Worm (Caenorhabditis elegans) whole organism, mixed stage, embryonic: ENCODE results near the gene str-6.
"Not testable (repeated sequence)": the region's sequence is repeated elsewhere in the genome, so short reads cannot be mapped to it uniquely, and the experiment has no call there.

Experiments used
- M03D4.4 ChIP-seq: sonication (generic microtip); optimal IDR thresholded peaks from 2 replicates; lab custom pipeline; 2017; ENCODE audit warnings: mild to moderate bottlenecking, missing genetic modification characterization, missing compliant biosample characterization
- blmp-1 ChIP-seq: fragments of 150-350 bp; optimal IDR thresholded peaks from 2 replicates; lab custom pipeline; 2014; ENCODE audit warnings: missing biosample characterization, missing genetic modification characterization
- ceh-39 ChIP-seq: fragments of 150-350 bp; optimal IDR thresholded peaks from 2 replicates; lab custom pipeline; 2014; ENCODE audit warnings: missing biosample characterization, missing genetic modification characterization
- ceh-43 ChIP-seq: fragments of 200-800 bp; sonication (Bioruptor generic); optimal IDR thresholded peaks from 2 replicates; lab custom pipeline; 2018; ENCODE audit warnings: mild to moderate bottlenecking, missing genetic modification characterization, moderate library complexity, missing compliant biosample characterization
- ceh-83 ChIP-seq: fragments of 200-800 bp; sonication (Bioruptor generic); optimal IDR thresholded peaks from 2 replicates; lab custom pipeline; 2018; ENCODE audit warnings: mild to moderate bottlenecking, missing genetic modification characterization, missing compliant biosample characterization
- ces-1 ChIP-seq: fragments of 150-350 bp; optimal IDR thresholded peaks from 2 replicates; lab custom pipeline; 2014; ENCODE audit warnings: missing biosample characterization, missing genetic modification reagents, missing genetic modification characterization
- cnd-1 ChIP-seq: fragments of 200-800 bp; sonication (Bioruptor generic); optimal IDR thresholded peaks from 2 replicates; lab custom pipeline; 2018; ENCODE audit warnings: mild to moderate bottlenecking, missing genetic modification characterization, missing compliant biosample characterization
- drap-1 ChIP-seq: fragments of 200-800 bp; sonication (Bioruptor generic); optimal IDR thresholded peaks from 3 replicates; lab custom pipeline; 2018; ENCODE audit warnings: mild to moderate bottlenecking, missing genetic modification characterization, missing compliant biosample characterization
- elt-1 ChIP-seq: sonication (generic microtip); optimal IDR thresholded peaks from 2 replicates; lab custom pipeline; 2017; ENCODE audit warnings: missing genetic modification characterization, mild to moderate bottlenecking, missing compliant biosample characterization, antibody characterized with exemption, moderate library complexity, borderline replicate concordance; ENCODE audit not compliant: insufficient read depth
- elt-3 ChIP-seq: fragments of 150-350 bp; optimal IDR thresholded peaks from 2 replicates; lab custom pipeline; 2014; ENCODE audit warnings: missing biosample characterization, missing genetic modification characterization
- flh-1 ChIP-seq: fragments of 200-800 bp; sonication (Bioruptor generic); optimal IDR thresholded peaks from 2 replicates; lab custom pipeline; 2018; ENCODE audit warnings: mild to moderate bottlenecking, missing genetic modification characterization, moderate library complexity, missing compliant biosample characterization
- ham-2 ChIP-seq: fragments of 200-800 bp; sonication (Bioruptor generic); optimal IDR thresholded peaks from 2 replicates; lab custom pipeline; 2018; ENCODE audit warnings: mild to moderate bottlenecking, missing genetic modification characterization, missing compliant biosample characterization
- hlh-1 ChIP-seq: fragments of 150-350 bp; optimal IDR thresholded peaks from 2 replicates; lab custom pipeline; 2014; ENCODE audit warnings: missing biosample characterization, missing genetic modification reagents, missing genetic modification characterization
- lin-13 ChIP-seq: fragments of 150-350 bp; optimal IDR thresholded peaks from 2 replicates; lab custom pipeline; 2014; ENCODE audit warnings: missing biosample characterization, missing genetic modification characterization
- lsy-2 ChIP-seq: fragments of 150-350 bp; optimal IDR thresholded peaks from 2 replicates; lab custom pipeline; 2014; ENCODE audit warnings: missing biosample characterization, missing genetic modification characterization
- mab-5 ChIP-seq: fragments of 150-350 bp; optimal IDR thresholded peaks from 2 replicates; lab custom pipeline; 2014; ENCODE audit warnings: missing biosample characterization, missing genetic modification characterization
- mep-1 ChIP-seq: fragments of 150-350 bp; optimal IDR thresholded peaks from 2 replicates; lab custom pipeline; 2017; ENCODE audit warnings: missing biosample characterization, missing genetic modification reagents, missing genetic modification characterization, inconsistent platforms
- mls-2 ChIP-seq: sonication (generic microtip); optimal IDR thresholded peaks from 2 replicates; lab custom pipeline; 2016; ENCODE audit warnings: mild to moderate bottlenecking, missing genetic modification characterization, moderate library complexity, missing compliant biosample characterization
- nhr-12 ChIP-seq: fragments of 150-350 bp; optimal IDR thresholded peaks from 2 replicates; lab custom pipeline; 2014; ENCODE audit warnings: missing biosample characterization, missing genetic modification characterization
- nhr-2 ChIP-seq: fragments of 150-350 bp; optimal IDR thresholded peaks from 2 replicates; lab custom pipeline; 2014; ENCODE audit warnings: missing biosample characterization, missing genetic modification characterization
- nhr-237 ChIP-seq: fragments of 150-350 bp; optimal IDR thresholded peaks from 2 replicates; lab custom pipeline; 2014; ENCODE audit warnings: missing biosample characterization, missing genetic modification characterization
- nhr-28 ChIP-seq: fragments of 150-350 bp; optimal IDR thresholded peaks from 2 replicates; lab custom pipeline; 2014; ENCODE audit warnings: missing biosample characterization, missing genetic modification characterization
- pha-4 ChIP-seq: fragments of 150-350 bp; optimal IDR thresholded peaks from 2 replicates; lab custom pipeline; 2018; ENCODE audit warnings: missing biosample characterization, missing genetic modification reagents, missing genetic modification characterization
- sem-2 ChIP-seq: fragments of 200-800 bp; sonication (Bioruptor generic); optimal IDR thresholded peaks from 2 replicates; lab custom pipeline; 2018; ENCODE audit warnings: mild to moderate bottlenecking, missing genetic modification characterization, missing compliant biosample characterization
- sptf-1 ChIP-seq: sonication (generic microtip); optimal IDR thresholded peaks from 2 replicates; lab custom pipeline; 2017; ENCODE audit warnings: mild to moderate bottlenecking, missing genetic modification characterization, moderate library complexity, missing compliant biosample characterization
- tbx-8 ChIP-seq: fragments of 200-800 bp; sonication (Bioruptor generic); optimal IDR thresholded peaks from 2 replicates; lab custom pipeline; 2018; ENCODE audit warnings: mild to moderate bottlenecking, missing genetic modification characterization, moderate library complexity, missing compliant biosample characterization
- unc-120 ChIP-seq: sonication (generic microtip); optimal IDR thresholded peaks from 2 replicates; lab custom pipeline; 2017; ENCODE audit warnings: missing genetic modification characterization, missing compliant biosample characterization; ENCODE audit not compliant: poor library complexity, severe bottlenecking
- unc-39 ChIP-seq: fragments of 150-350 bp; optimal IDR thresholded peaks from 2 replicates; lab custom pipeline; 2014; ENCODE audit warnings: missing biosample characterization, missing genetic modification characterization
- unc-62 ChIP-seq: fragments of 150-350 bp; optimal IDR thresholded peaks from 2 replicates; lab custom pipeline; 2014; ENCODE audit warnings: missing biosample characterization, missing genetic modification reagents, missing genetic modification characterization
- zip-8 ChIP-seq: fragments of 150-350 bp; optimal IDR thresholded peaks from 2 replicates; lab custom pipeline; 2014; ENCODE audit warnings: missing biosample characterization, missing genetic modification characterization

Gene str-6

DNA sequence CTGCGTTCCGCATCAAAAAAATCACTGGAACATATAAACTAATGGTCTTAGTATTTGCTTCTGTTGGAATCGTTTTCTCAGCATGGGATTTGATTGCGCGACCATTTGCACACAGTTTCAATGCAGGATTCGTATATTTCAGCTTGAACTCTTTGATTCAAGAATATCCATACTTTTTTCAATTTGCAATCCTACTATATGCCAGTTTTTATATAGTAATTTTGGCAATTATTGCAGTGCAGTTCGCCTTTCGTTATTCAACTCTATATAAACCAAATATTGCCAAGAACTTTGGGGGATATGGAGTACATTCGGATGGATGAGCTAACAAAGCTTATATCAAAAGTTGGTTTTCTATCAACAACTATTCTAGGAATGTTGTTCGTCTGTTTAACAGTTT, 2.9 kb upstream of the str-6 start, which contains the start of gene str-5:
str-5 (plus strand) TSS at position 301 of the 400 bp plus-strand sequence.
- TF ChIP-seq ham-2; pha-4; ceh-83 (GFP tag; lab: Kevin White, UChicago): not testable (repeated sequence)

DNA sequence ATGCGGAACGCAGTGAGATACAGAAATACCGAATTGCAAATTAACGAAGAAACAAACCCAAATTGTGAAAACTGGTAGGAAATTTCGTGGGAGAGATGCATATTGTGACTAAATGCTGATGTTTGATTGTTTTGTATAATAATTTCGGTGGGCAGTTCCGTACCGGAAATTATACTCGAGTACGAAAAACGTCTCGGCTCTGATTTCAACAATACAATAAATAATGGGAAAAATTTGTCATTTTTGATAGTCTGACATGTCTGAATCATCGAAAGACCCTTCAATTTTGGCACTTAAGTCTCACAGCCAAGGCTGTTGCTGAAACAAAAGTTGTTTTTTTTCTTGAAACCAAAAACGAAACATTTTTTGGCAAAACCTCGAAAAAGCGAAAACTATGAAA, 2.0 kb upstream of the str-6 start, which contains the start of gene str-43:
str-43 (minus strand) TSS at position 101 of the 400 bp plus-strand sequence.
- TF ChIP-seq mab-5 (tag; lab: Kevin White, UChicago) (no peak), pha-4 (no peak), lin-13 (tag; lab: Kevin White, UChicago) (no peak)

DNA sequence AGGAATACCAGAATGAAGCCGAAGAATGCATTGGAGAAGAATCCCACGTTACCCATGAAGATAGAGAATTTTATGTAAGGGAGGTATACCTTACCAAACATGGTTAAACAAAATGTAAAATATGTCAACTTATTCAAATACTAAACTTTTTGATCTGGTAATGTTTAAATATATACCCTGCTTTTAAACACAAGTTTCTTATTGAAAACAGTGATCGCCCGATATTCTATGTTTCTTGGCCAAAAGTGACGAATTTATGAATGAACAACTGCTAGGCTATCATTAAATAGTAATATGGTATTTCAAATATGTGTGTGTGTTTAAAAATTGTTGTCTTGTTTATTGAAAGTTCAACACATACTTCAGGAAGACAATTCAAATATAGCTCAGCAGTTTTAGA, 1.7 kb downstream of the str-6 start, which contains the start of gene T23D5.8:
T23D5.8 (minus strand) TSS at position 101 of the 400 bp plus-strand sequence.
- not testable (repeated sequence) for TF ChIP-seq tbx-8; blmp-1 (tag; lab: Kevin White, UChicago); lsy-2 (tag; lab: Kevin White, UChicago)

DNA sequence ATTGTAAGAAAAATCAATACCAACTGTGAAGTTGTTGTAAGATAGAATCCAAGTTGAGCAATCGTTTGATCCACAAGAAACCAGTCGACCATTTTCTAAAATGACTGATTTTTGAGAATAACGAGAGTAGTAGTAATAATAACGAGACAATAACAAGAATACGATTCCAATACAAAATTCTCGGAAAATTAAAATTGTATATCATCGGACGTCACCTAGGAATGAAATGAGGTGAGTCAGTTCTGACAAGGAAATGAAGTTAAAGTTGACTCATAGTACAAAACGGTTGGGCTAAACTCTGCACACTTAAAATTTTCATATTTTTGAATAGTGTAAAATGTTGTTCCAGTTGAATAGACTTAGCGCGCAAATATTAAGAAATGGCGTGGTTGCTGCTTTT, 5.7 kb downstream of the str-6 start, which contains the start of gene str-19:
str-19 (minus strand) TSS at position 101 of the 400 bp plus-strand sequence.
- TF ChIP-seq lin-13 (tag; lab: Kevin White, UChicago); elt-1; ham-2: not testable (repeated sequence)

DNA sequence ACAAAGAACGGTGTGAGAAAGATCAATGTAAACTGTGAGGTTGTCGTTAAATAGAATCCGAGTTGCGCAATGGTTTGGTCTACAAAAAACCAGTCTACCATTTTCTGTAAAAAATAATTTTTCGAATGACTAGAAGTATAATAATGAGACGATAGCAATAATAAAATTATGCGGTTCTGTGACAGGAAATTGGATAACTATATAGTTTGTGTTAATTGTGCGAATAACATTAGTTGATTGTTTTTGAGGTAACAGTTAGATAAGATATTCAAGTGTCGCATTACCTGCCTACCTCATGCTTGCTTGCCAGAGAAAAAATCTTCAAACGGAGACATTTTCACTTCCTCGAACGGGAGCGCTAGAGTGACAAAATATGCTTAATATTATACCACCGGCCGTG, 8.2 kb downstream of the str-6 start, which contains the start of gene str-18:
str-18 (minus strand) TSS at position 101 of the 400 bp plus-strand sequence.
- TF ChIP-seq ces-1 (GFP tag; lab: Kevin White, UChicago) (no peak), unc-39 (no peak), unc-120 (tag; lab: Kevin White, UChicago) (no peak), elt-3 (no peak), ceh-43 (GFP tag; lab: Kevin White, UChicago) (no peak), sptf-1 (tag; lab: Kevin White, UChicago) (no peak), nhr-28 (tag; lab: Kevin White, UChicago) (no peak), lin-13 (tag; lab: Kevin White, UChicago) (no peak), zip-8 (tag; lab: Kevin White, UChicago) (no peak), ceh-39 (tag; lab: Kevin White, UChicago) (no peak), elt-1 (no peak)

DNA sequence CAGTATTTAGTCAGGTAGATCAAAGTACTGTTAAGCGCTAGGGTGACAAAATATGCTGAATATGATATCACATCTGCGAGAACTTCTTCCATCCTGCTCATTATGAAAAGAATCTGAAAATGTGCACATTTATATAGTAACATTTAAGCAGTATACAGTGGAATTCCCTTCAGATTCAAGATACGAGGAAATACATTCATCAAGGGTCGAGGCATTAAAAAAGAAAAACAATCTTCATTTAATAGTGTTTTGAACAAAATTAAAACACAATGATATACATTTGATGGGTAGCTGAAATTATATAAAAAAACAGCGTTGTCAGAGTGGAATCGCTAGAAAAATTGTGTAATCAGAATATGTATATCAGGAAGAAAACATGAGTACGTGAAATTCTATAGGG, 14.3 kb downstream of the str-6 start, which contains the start of gene str-27:
str-27 (minus strand) TSS at position 101 of the 400 bp plus-strand sequence.
- TF ChIP-seq elt-3 (no peak), pha-4 (no peak), nhr-12 (tag; lab: Kevin White, UChicago) (no peak), flh-1 (no peak), hlh-1 (tag; lab: Kevin White, UChicago) (no peak), unc-62 (GFP tag; lab: Kevin White, UChicago) (no peak), mep-1 (tag; lab: Kevin White, UChicago) (no peak), nhr-2 (tag; lab: Kevin White, UChicago) (no peak), nhr-237 (tag; lab: Kevin White, UChicago) (no peak), ceh-83 (GFP tag; lab: Kevin White, UChicago) (no peak), cnd-1 (no peak), M03D4.4 (tag; lab: Kevin White, UChicago) (no peak), elt-1 (no peak), sem-2 (GFP tag; lab: Kevin White, UChicago) (no peak), lsy-2 (tag; lab: Kevin White, UChicago) (no peak), zip-8 (tag; lab: Kevin White, UChicago) (no peak), drap-1 (no peak), ceh-43 (GFP tag; lab: Kevin White, UChicago) (no peak), mls-2 (tag; lab: Kevin White, UChicago) (no peak), lin-13 (tag; lab: Kevin White, UChicago) (no peak)
